Worm (Caenorhabditis elegans): Measurements from ENCODE around the gene sra-11.

- TF ChIP-seq hnd-1 (tag; optimal IDR thresholded peaks at IDR 0.05) (no peak), ama-1 (optimal IDR thresholded peaks at IDR 0.05) (no peak), tbx-37 (GFP tag; conservative IDR thresholded peaks at IDR 0.05) (no peak), sea-1 (GFP tag; conservative IDR thresholded peaks at IDR 0.05) (no peak), scrt-1 (GFP tag; IDR thresholded peaks at IDR 0.05) (no peak), flt-1 (GFP tag; IDR thresholded peaks at IDR 0.05) (no peak), aly-1 (tag; optimal IDR thresholded peaks at IDR 0.05) (no peak)
These were observed 49.6 kb upstream of the sra-11 start for ce11 chrII:10959676-10960075.

All from whole organism, early embryonic.